Worm (Caenorhabditis elegans) whole organism, young adult: ENCODE results near the gene T10B5.7.
A peak's percentile ranks its signal among the peaks of the same experiment; 100 is the strongest.

ENCODE experiments used
- C06A6.2 ChIP-seq: fragments of 200-800 bp; sonication (Bioruptor generic); conservative IDR thresholded peaks from 2 replicates; pipeline ENCODE4 v1.3.6; 2022; ENCODE audit warnings: missing genetic modification characterization, missing compliant biosample characterization
- F33H1.4 ChIP-seq: fragments of 200-800 bp; sonication (Bioruptor generic); IDR thresholded peaks from 2 replicates; pipeline ENCODE4 v1.3.6; 2022; ENCODE audit warnings: missing genetic modification reagents, missing genetic modification characterization, missing compliant biosample characterization
- F49E8.2 ChIP-seq: sonication (generic microtip); optimal IDR thresholded peaks from 3 replicates; lab custom pipeline; 2017; ENCODE audit warnings: missing genetic modification characterization, mild to moderate bottlenecking, missing compliant biosample characterization, antibody characterized with exemption, moderate library complexity; ENCODE audit not compliant: insufficient read depth
- F52B5.7 ChIP-seq: sonication (generic microtip); optimal IDR thresholded peaks from 2 replicates; lab custom pipeline; 2016; ENCODE audit warnings: mild to moderate bottlenecking, missing genetic modification characterization, missing compliant biosample characterization
- K11D2.4 ChIP-seq: fragments of 200-800 bp; sonication (Bioruptor generic); IDR thresholded peaks from 2 replicates; pipeline ENCODE4 v1.3.6; 2022; ENCODE audit warnings: missing genetic modification reagents, missing genetic modification characterization, missing compliant biosample characterization
- Y56A3A.18 ChIP-seq: fragments of 200-800 bp; sonication (Bioruptor generic); IDR thresholded peaks from 2 replicates; pipeline ENCODE4 v1.3.6; 2022; ENCODE audit warnings: missing genetic modification reagents, missing genetic modification characterization, missing compliant biosample characterization
- akir-1 ChIP-seq: fragments of 200-800 bp; sonication (Bioruptor generic); optimal IDR thresholded peaks from 2 replicates; lab custom pipeline; 2018; ENCODE audit warnings: mild to moderate bottlenecking, missing genetic modification characterization, moderate library complexity, missing compliant biosample characterization
- ama-1 ChIP-seq, 3 experiments: fragments of 150-350 bp in 1 of 3; sonication (generic microtip) in 2 of 3; optimal IDR thresholded peaks; 2 replicates each; lab custom pipeline; 2014 to 2018; ENCODE audit warnings: missing biosample characterization in 2 of 3, missing genetic modification characterization in 2 of 3, missing genetic modification reagents in 2 of 3
- aptf-3 ChIP-seq: fragments of 200-800 bp; sonication (Bioruptor generic); IDR thresholded peaks from 2 replicates; pipeline ENCODE4 v1.3.6; 2022; ENCODE audit warnings: missing genetic modification characterization, missing compliant biosample characterization
- athp-1 ChIP-seq: sonication (generic microtip); optimal IDR thresholded peaks from 2 replicates; lab custom pipeline; 2017; ENCODE audit warnings: mild to moderate bottlenecking, missing genetic modification characterization, missing compliant biosample characterization
- attf-6 ChIP-seq: fragments of 200-800 bp; sonication (Bioruptor generic); IDR thresholded peaks from 2 replicates; pipeline ENCODE4 v1.3.6; 2022; ENCODE audit warnings: missing genetic modification reagents, missing genetic modification characterization, missing compliant biosample characterization
- ccch-3 ChIP-seq: fragments of 200-800 bp; sonication (Bioruptor generic); optimal IDR thresholded peaks from 2 replicates; lab custom pipeline; 2018; ENCODE audit warnings: mild to moderate bottlenecking, missing genetic modification characterization, missing compliant biosample characterization
- ceh-100 ChIP-seq: fragments of 200-800 bp; sonication (Bioruptor generic); IDR thresholded peaks from 2 replicates; pipeline ENCODE4 v1.3.6; 2022; ENCODE audit warnings: missing genetic modification reagents, missing genetic modification characterization, missing compliant biosample characterization
- ceh-58 ChIP-seq: fragments of 200-800 bp; sonication (Bioruptor generic); IDR thresholded peaks from 2 replicates; pipeline ENCODE4 v1.3.6; 2022; ENCODE audit warnings: missing genetic modification characterization, missing compliant biosample characterization
- ceh-79 ChIP-seq: sonication (generic microtip); optimal IDR thresholded peaks from 2 replicates; lab custom pipeline; 2017; ENCODE audit warnings: mild to moderate bottlenecking, missing genetic modification characterization, missing compliant biosample characterization
- dpff-1 ChIP-seq: sonication (generic microtip); optimal IDR thresholded peaks from 2 replicates; lab custom pipeline; 2017; ENCODE audit warnings: mild to moderate bottlenecking, missing genetic modification characterization, missing compliant biosample characterization
- efl-1 ChIP-seq: fragments of 150-350 bp; optimal IDR thresholded peaks from 2 replicates; lab custom pipeline; 2014; ENCODE audit warnings: missing biosample characterization, missing genetic modification reagents, missing genetic modification characterization
- egl-44 ChIP-seq: fragments of 200-800 bp; sonication (Bioruptor generic); IDR thresholded peaks from 2 replicates; pipeline ENCODE4 v1.3.6; 2022; ENCODE audit warnings: missing genetic modification reagents, missing genetic modification characterization, missing compliant biosample characterization
- ets-4 ChIP-seq: fragments of 200-800 bp; sonication (Bioruptor generic); optimal IDR thresholded peaks from 2 replicates; lab custom pipeline; 2018; ENCODE audit warnings: mild to moderate bottlenecking, missing genetic modification characterization, missing compliant biosample characterization
- gei-17 ChIP-seq: fragments of 200-800 bp; sonication (Bioruptor generic); optimal IDR thresholded peaks from 2 replicates; lab custom pipeline; 2018; ENCODE audit warnings: mild to moderate bottlenecking, missing genetic modification characterization, missing compliant biosample characterization
- hlh-12 ChIP-seq: sonication (generic microtip); optimal IDR thresholded peaks from 2 replicates; lab custom pipeline; 2016; ENCODE audit warnings: missing genetic modification characterization, missing compliant biosample characterization
- hlh-26 ChIP-seq: fragments of 200-800 bp; sonication (Bioruptor generic); conservative IDR thresholded peaks from 2 replicates; pipeline ENCODE4 v1.3.6; 2022; ENCODE audit warnings: missing genetic modification reagents, missing genetic modification characterization, missing compliant biosample characterization
- hmg-20 ChIP-seq: fragments of 200-800 bp; sonication (Bioruptor generic); IDR thresholded peaks from 2 replicates; pipeline ENCODE4 v1.3.6; 2022; ENCODE audit warnings: missing genetic modification reagents, missing genetic modification characterization, missing compliant biosample characterization
- hrde-1 ChIP-seq: sonication (generic microtip); optimal IDR thresholded peaks from 2 replicates; lab custom pipeline; 2016; ENCODE audit warnings: missing genetic modification characterization, mild to moderate bottlenecking, missing compliant biosample characterization, moderate library complexity, missing genotype, missing genetic modification reagents, borderline replicate concordance
- let-607 ChIP-seq, 2 experiments: fragments of 200-800 bp in 1 of 2; sonication (Bioruptor generic) in 1 of 2; sonication (generic microtip) in 1 of 2; optimal IDR thresholded peaks; 2 replicates each; lab custom pipeline; 2016 to 2018; ENCODE audit warnings: mild to moderate bottlenecking in 2 of 2, missing compliant biosample characterization in 2 of 2, missing genetic modification characterization in 2 of 2, moderate library complexity in 2 of 2, missing genotype in 1 of 2
- lin-35 ChIP-seq, 3 experiments: fragments of 150-350 bp in 2 of 3; sonication (generic microtip) in 1 of 3; optimal IDR thresholded peaks; 2 replicates each; lab custom pipeline; 2014 to 2018; ENCODE audit warnings: missing biosample characterization in 3 of 3, missing genetic modification characterization in 3 of 3, missing genetic modification reagents in 3 of 3
- lir-1 ChIP-seq: fragments of 200-800 bp; sonication (Bioruptor generic); conservative IDR thresholded peaks from 2 replicates; pipeline ENCODE4 v1.3.6; 2022; ENCODE audit warnings: missing genetic modification reagents, missing genetic modification characterization, missing compliant biosample characterization
- madf-10 ChIP-seq: sonication (generic microtip); optimal IDR thresholded peaks from 2 replicates; lab custom pipeline; 2016; ENCODE audit warnings: mild to moderate bottlenecking, missing genetic modification characterization, missing compliant biosample characterization
- madf-8 ChIP-seq: fragments of 200-800 bp; sonication (Bioruptor generic); conservative IDR thresholded peaks from 2 replicates; pipeline ENCODE4 v1.3.6; 2022; ENCODE audit warnings: missing genetic modification reagents, missing genetic modification characterization, missing compliant biosample characterization
- mel-28 ChIP-seq: sonication (generic microtip); optimal IDR thresholded peaks from 2 replicates; lab custom pipeline; 2016; ENCODE audit warnings: borderline replicate concordance, mild to moderate bottlenecking, missing genetic modification characterization, missing compliant biosample characterization
- nfya-1 ChIP-seq: sonication (generic microtip); optimal IDR thresholded peaks from 2 replicates; lab custom pipeline; 2017; ENCODE audit warnings: antibody characterized with exemption, missing compliant biosample characterization, missing genetic modification characterization, borderline replicate concordance; ENCODE audit not compliant: insufficient read depth
- nfya-2 ChIP-seq: fragments of 200-800 bp; sonication (Bioruptor generic); IDR thresholded peaks from 2 replicates; pipeline ENCODE4 v1.3.6; 2022; ENCODE audit warnings: missing genetic modification reagents, missing genetic modification characterization, missing compliant biosample characterization
- nhr-179 ChIP-seq: sonication (generic microtip); optimal IDR thresholded peaks from 2 replicates; lab custom pipeline; 2016; ENCODE audit warnings: mild to moderate bottlenecking, missing genetic modification characterization, missing compliant biosample characterization
- nhr-80 ChIP-seq: sonication (generic microtip); optimal IDR thresholded peaks from 2 replicates; lab custom pipeline; 2016; ENCODE audit warnings: missing genetic modification characterization, missing compliant biosample characterization
- nhr-90 ChIP-seq: sonication (generic microtip); optimal IDR thresholded peaks from 2 replicates; lab custom pipeline; 2016; ENCODE audit warnings: missing genotype, mild to moderate bottlenecking, missing genetic modification characterization, missing compliant biosample characterization
- rcor-1 ChIP-seq: fragments of 200-800 bp; sonication (Bioruptor generic); IDR thresholded peaks from 2 replicates; pipeline ENCODE4 v1.3.6; 2022; ENCODE audit warnings: missing genetic modification reagents, missing genetic modification characterization, missing compliant biosample characterization
- rec-8 ChIP-seq, 2 experiments: sonication (generic microtip); optimal IDR thresholded peaks; 2 replicates each; lab custom pipeline; 2016; ENCODE audit warnings: mild to moderate bottlenecking in 2 of 2, missing genetic modification characterization in 2 of 2, missing genetic modification reagents in 2 of 2, missing genotype in 2 of 2, missing biosample characterization in 1 of 2, missing compliant biosample characterization in 1 of 2, moderate library complexity in 1 of 2
- repo-1 ChIP-seq: sonication (generic microtip); optimal IDR thresholded peaks from 2 replicates; lab custom pipeline; 2017; ENCODE audit warnings: mild to moderate bottlenecking, missing genetic modification characterization, missing compliant biosample characterization
- rpc-1 ChIP-seq, 2 experiments: fragments of 150-350 bp in 1 of 2; sonication (generic microtip) in 1 of 2; optimal IDR thresholded peaks; 2 replicates each; lab custom pipeline; 2014 to 2018; ENCODE audit warnings: missing biosample characterization in 1 of 2, missing genetic modification characterization in 1 of 2, missing genetic modification reagents in 1 of 2, missing genotype in 1 of 2
- sea-2 ChIP-seq: fragments of 200-800 bp; sonication (Bioruptor generic); IDR thresholded peaks from 2 replicates; pipeline ENCODE4 v1.3.6; 2022; ENCODE audit warnings: missing genetic modification characterization, missing compliant biosample characterization
- snpc-1.3 ChIP-seq: sonication (generic microtip); optimal IDR thresholded peaks from 2 replicates; lab custom pipeline; 2017; ENCODE audit warnings: missing genetic modification characterization, mild to moderate bottlenecking, missing compliant biosample characterization, antibody characterized with exemption, moderate library complexity, missing genotype, missing genetic modification reagents; ENCODE audit not compliant: insufficient read depth
- tbp1 ChIP-seq: fragments of 200-800 bp; sonication (Bioruptor generic); optimal IDR thresholded peaks from 2 replicates; lab custom pipeline; 2018; ENCODE audit warnings: mild to moderate bottlenecking, missing genetic modification characterization, missing compliant biosample characterization
- tlf-1 ChIP-seq: fragments of 200-800 bp; sonication (Bioruptor generic); optimal IDR thresholded peaks from 2 replicates; lab custom pipeline; 2018; ENCODE audit warnings: mild to moderate bottlenecking, missing genetic modification characterization, missing compliant biosample characterization
- zim-3 ChIP-seq: sonication (generic microtip); optimal IDR thresholded peaks from 2 replicates; lab custom pipeline; 2017; ENCODE audit warnings: mild to moderate bottlenecking, missing genetic modification characterization, moderate library complexity, missing compliant biosample characterization
- ztf-26 ChIP-seq: sonication (generic microtip); optimal IDR thresholded peaks from 2 replicates; lab custom pipeline; 2017; ENCODE audit warnings: missing genetic modification characterization, missing compliant biosample characterization
- ztf-28 ChIP-seq: fragments of 200-800 bp; sonication (Bioruptor generic); IDR thresholded peaks from 2 replicates; pipeline ENCODE4 v1.3.6; 2022; ENCODE audit warnings: missing genetic modification reagents, missing genetic modification characterization, missing compliant biosample characterization

Gene T10B5.7

DNA sequence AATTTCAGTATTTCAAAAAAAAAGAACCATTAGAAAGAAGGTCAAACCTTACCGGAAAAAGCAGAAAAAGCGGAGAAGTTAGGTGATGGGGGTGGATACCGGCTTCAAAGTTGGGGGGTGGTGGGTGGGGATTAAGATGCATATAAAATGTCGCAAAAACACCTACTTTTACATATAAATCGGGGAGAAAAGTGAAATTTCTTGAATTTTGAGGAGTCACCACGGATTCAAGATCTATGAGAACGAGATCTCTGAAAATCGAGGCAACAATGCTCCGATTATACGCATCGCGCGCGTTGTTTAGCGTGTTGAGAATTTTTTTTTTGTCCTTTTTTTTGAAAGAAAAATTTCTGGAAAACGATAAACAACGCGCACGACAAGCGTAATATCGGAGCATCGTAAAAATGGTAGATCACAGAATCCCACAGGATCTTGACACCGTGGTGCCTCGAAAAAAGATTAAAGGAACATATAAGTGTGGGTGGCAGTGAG, 29.5 kb downstream of the T10B5.7 start (continued):
- TF ChIP-seq snpc-1.3 (tag; lab: Kevin White, UChicago) (no peak), nfya-2 (no peak), hlh-12 (tag; lab: Kevin White, UChicago) (no peak), egl-44 (GFP tag; lab: Robert Waterston, UW) (peak; percentile 32; the same call in 1 of the 2 replicates), F52B5.7 (tag; lab: Kevin White, UChicago) (peak; percentile 96), let-607 (tag; optimal IDR thresholded peaks at IDR 0.05; lab: Kevin White, UChicago) (peak in 1 of 2 experiments; percentile 40), ceh-79 (tag; lab: Kevin White, UChicago) (peak; percentile 98), lir-1 (no peak), ztf-28 (GFP tag; lab: Robert Waterston, UW) (0 out of 2 replicates have a peak, but pooled peaks have one; percentile 60), ztf-26 (peak; percentile 59), tlf-1 (GFP tag; lab: Kevin White, UChicago) (peak; percentile 54), hlh-26 (no peak), Y56A3A.18 (GFP tag; lab: Robert Waterston, UW) (peak; percentile 80; the same call in 1 of the 2 replicates), sea-2 (GFP tag; lab: Robert Waterston, UW) (no peak), ets-4 (GFP tag; lab: Kevin White, UChicago) (no peak), akir-1 (GFP tag; lab: Kevin White, UChicago) (no peak), zim-3 (tag; lab: Kevin White, UChicago) (peak; percentile 82), mel-28 (tag; lab: Kevin White, UChicago) (no peak), nhr-179 (no peak), nfya-1 (no peak), nhr-90 (tag; lab: Kevin White, UChicago) (no peak), gei-17 (GFP tag; lab: Kevin White, UChicago) (peak; percentile 53), dpff-1 (tag; lab: Kevin White, UChicago) (peak; percentile 69), rcor-1 (GFP tag; lab: Robert Waterston, UW) (peak; percentile 50), efl-1 (GFP tag; lab: Kevin White, UChicago) (no peak), tbp1 (GFP tag; lab: Kevin White, UChicago) (peak; percentile 58), repo-1 (peak; percentile 87), hmg-20 (GFP tag; lab: Robert Waterston, UW) (no peak; the same call in 1 of the 2 replicates), madf-10 (tag; lab: Kevin White, UChicago) (peak; percentile 20), rec-8 (tag; optimal IDR thresholded peaks at IDR 0.05; lab: Kevin White, UChicago) (peak in 1 of 2 experiments; percentile 33), hrde-1 (tag; lab: Kevin White, UChicago) (peak; percentile 13), ama-1 (optimal IDR thresholded peaks at IDR 0.05; lab: Kevin White, UChicago) (no peak), ama-1 (GFP tag; optimal IDR thresholded peaks at IDR 0.05; lab: Kevin White, UChicago) (peak in 1 of 2 experiments; percentile 61), nhr-80 (tag; lab: Kevin White, UChicago) (no peak), ceh-100 (GFP tag; lab: Robert Waterston, UW) (peak; percentile 91), F49E8.2 (tag; lab: Kevin White, UChicago) (peak; percentile 71), ceh-58 (peak; percentile 77; the same call in 1 of the 2 replicates), athp-1 (peak; percentile 95), attf-6 (GFP tag; lab: Robert Waterston, UW) (peak; percentile 69; the same call in 1 of the 2 replicates), aptf-3 (GFP tag; lab: Robert Waterston, UW) (peak; percentile 89), C06A6.2 (no peak), lin-35 (GFP tag; optimal IDR thresholded peaks at IDR 0.05; lab: Kevin White, UChicago) (no peak), F33H1.4 (GFP tag; lab: Robert Waterston, UW) (0 out of 2 replicates have a peak, but pooled peaks have one; percentile 35), madf-8 (GFP tag; lab: Robert Waterston, UW) (no peak), ccch-3 (GFP tag; lab: Kevin White, UChicago) (peak; percentile 7), rpc-1 (optimal IDR thresholded peaks at IDR 0.05; lab: Kevin White, UChicago) (no peak), rpc-1 (tag; optimal IDR thresholded peaks at IDR 0.05; lab: Kevin White, UChicago) (no peak), K11D2.4 (GFP tag; lab: Robert Waterston, UW) (peak; percentile 43; the same call in 1 of the 2 replicates)
